Worm (Caenorhabditis elegans) whole organism, late embryonic: ENCODE data around the gene grld-1.

ENCODE experiments used
- ama-1 ChIP-seq: fragments of 150-350 bp; optimal IDR thresholded peaks from 2 replicates; lab custom pipeline; 2014
- pax-1 ChIP-seq: fragments of 150-350 bp; optimal IDR thresholded peaks from 2 replicates; lab custom pipeline; 2014; ENCODE audit warnings: missing biosample characterization, missing genetic modification characterization
- sox-4 ChIP-seq: sonication (generic microtip); optimal IDR thresholded peaks from 2 replicates; lab custom pipeline; 2017; ENCODE audit warnings: mild to moderate bottlenecking, missing genetic modification characterization, inconsistent platforms, missing compliant biosample characterization

- TF ChIP-seq sox-4 (tag; lab: Kevin White, UChicago) (no peak), pax-1 (no peak), ama-1 (lab: Kevin White, UChicago) (no peak)
Observed at ce11 chrIV:148756-149155, 23.0 kb upstream of the grld-1 start.
